Worm (Caenorhabditis elegans): Measurements from ENCODE around the gene lgc-31.

ce11 chrV:15465032-15465727 lies 56.6 kb downstream of the lgc-31 start, which contains the start of gene pqn-71:
- peak; percentile 92; the same call in 1 of the 2 replicates for TF ChIP-seq tab-1 (GFP tag; IDR thresholded peaks at IDR 0.05)
- TF ChIP-seq T22C8.4 (GFP tag; IDR thresholded peaks at IDR 0.05), result peak; percentile 77
- peak; percentile 90 for TF ChIP-seq ztf-23 (GFP tag; IDR thresholded peaks at IDR 0.05)
- TF ChIP-seq ref-1 (GFP tag; conservative IDR thresholded peaks at IDR 0.05), result peak; percentile 77; the same call in 1 of the 2 replicates
- peak; percentile 91 for TF ChIP-seq cog-1 (tag; optimal IDR thresholded peaks at IDR 0.05)

All from whole organism, midembryonic.